Fruit fly (Drosophila melanogaster): Measurements from ENCODE around the gene Nup43.

Gene Nup43

DNA sequence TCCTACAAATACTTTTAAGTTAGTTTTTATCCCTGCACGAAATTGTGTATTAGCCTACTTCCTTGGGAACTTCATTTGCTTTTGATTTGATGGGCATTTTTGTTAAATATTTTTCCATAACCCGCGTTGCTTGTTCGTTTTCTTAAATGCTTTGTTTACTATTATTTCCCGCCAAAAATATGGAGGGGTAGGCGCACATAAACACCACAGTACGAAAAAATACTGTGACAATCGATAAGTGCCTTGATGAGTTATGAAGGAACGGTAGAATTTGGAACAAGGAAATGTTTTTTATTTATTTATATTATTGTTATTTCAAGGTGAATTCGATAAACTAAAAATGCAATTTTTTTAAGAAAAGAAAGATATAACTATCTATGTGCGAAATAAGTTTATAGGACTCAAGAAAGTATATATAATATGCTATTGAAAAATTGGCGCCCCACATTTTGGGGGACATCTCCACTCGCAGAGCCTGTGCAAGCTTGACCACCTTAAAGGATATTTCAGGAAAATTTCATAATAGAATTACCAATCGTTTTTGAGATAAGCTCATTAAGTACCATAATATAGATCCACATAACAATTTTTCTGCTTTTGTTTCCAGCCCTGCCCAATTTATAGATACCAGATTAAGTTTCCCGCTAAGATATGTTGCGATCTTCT is at the start of gene Nup43, which contains the start of gene WRNexo:
Gene Nup43 (plus strand): TSS at position 661 of the 666 bp plus-strand sequence.
Gene WRNexo (minus strand): TSS at position 185 of the 666 bp plus-strand sequence.
- TF ChIP-seq CG8478 (optimal IDR thresholded peaks at IDR 0.05) (no peak), CTCF (optimal IDR thresholded peaks at IDR 0.05) (no peak)

dm6 chr3R:18328842-18329241 is 37.6 kb upstream of the Nup43 start, which contains the start of gene naz:
Gene naz, minus strand, starts transcription at chr3R:18328942.
- no peak for TF ChIP-seq CG8478 (optimal IDR thresholded peaks at IDR 0.05)
- TF ChIP-seq CTCF (optimal IDR thresholded peaks at IDR 0.05) = no peak

dm6 chr3R:18338493-18338892 is 27.9 kb upstream of the Nup43 start:
- TF ChIP-seq CTCF (optimal IDR thresholded peaks at IDR 0.05) (no peak), CG8478 (optimal IDR thresholded peaks at IDR 0.05) (no peak)

DNA sequence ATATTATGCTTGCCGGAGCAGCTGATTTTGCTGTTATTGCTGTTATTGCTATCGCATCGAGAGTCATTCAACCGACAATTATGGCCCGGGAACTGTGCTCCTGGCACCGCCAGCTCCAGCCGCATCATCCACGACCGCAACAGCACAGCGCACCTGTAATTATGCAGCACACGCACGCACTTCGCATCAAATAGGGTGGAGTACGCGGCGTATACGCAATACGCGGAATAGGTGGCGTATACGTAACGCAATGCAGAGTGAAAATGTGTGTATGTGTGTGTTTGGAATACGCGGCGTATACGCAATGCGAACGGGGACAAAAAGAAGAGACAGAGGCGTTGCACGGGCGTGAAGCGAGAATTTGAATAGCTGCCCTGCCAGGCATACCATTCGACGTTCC is 10.7 kb upstream of the Nup43 start:
- no peak for TF ChIP-seq CG8478 (optimal IDR thresholded peaks at IDR 0.05)
- TF ChIP-seq CTCF (optimal IDR thresholded peaks at IDR 0.05) = no peak

DNA sequence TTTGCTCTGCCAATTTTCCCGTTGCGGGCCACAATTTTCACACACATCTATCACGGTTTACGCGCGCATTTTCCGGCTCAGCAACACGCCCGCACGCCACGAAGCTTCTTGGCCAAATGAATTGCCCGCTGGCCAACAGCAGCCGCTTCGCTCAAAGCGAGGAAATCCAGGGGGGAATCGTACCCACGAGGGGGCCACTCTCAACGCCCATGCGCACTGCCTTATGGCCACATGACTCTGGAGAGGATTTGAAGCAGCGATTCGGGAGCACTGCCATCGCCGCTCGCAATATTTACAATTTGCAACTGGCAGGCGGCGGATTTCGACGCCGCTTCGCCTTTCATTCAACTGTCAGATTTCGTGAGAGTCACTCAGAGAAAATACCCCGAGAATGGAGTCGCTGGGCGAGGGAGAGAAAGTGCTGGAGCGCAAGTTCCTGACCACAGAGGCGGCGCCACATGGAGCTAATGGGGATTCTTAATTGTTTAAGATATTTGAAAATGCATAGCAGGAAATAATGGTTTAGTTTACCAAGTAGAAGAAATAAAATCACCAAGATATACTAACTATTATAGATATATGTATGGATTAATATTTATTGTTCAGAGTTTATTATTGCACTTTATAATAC is 5.7 kb upstream of the Nup43 start, which contains the start of gene CG15803:
Gene CG15803 (minus strand): TSS at position 99 of the 631 bp plus-strand sequence.
- TF ChIP-seq CTCF (optimal IDR thresholded peaks at IDR 0.05) = no peak
- TF ChIP-seq CG8478 (optimal IDR thresholded peaks at IDR 0.05) = no peak

DNA sequence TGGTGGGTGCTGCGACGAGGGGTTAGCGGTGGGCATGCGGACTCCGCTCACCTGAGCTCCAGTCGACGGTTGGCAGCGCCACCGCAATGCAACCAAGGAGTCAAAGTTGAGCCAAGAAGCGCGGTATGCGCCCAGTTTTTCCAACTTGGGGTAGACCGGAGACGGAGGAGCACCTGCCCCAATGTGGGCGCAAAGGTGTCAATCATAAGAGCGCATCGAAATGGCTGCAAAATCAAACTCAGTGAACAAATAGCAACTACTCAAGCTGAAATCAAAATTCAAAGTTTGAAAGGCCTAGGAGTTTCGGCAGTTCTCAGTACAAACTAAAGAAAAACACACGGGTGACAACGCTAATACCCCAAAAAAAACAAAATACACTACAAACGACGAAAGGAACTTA is 4.7 kb upstream of the Nup43 start, which contains the start of gene hmw:
Gene hmw (plus strand): TSS at position 301 of the 400 bp plus-strand sequence.
- TF ChIP-seq CTCF (optimal IDR thresholded peaks at IDR 0.05) = no peak
- no peak for TF ChIP-seq CG8478 (optimal IDR thresholded peaks at IDR 0.05)

- TF ChIP-seq CG8478 (optimal IDR thresholded peaks at IDR 0.05) = no peak
- no peak for TF ChIP-seq CTCF (optimal IDR thresholded peaks at IDR 0.05)
These were observed 177 bp downstream of the Nup43 start for dm6 chr3R:18366644-18366985.

- TF ChIP-seq CTCF (optimal IDR thresholded peaks at IDR 0.05) (no peak), CG8478 (optimal IDR thresholded peaks at IDR 0.05) (no peak)
These were observed 2.2 kb downstream of the Nup43 start for dm6 chr3R:18368595-18368994.

DNA sequence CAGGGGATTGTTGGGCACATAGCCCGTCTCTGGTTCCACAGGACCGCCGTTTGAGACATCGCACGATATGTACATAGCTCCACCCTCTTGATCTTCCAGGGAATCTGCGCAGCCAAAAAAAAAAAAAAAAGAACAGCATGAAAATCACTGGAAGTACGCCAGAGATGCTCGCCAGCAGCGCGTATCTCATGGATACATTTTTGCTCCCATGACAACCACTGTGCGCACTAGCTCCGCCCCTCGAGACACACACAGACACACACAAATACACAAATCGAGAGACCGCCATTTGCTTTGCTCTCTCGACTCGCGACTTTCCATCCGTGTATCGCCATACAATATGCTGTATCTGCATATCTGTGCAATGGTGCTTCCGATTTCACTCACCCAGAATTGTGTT is 4.9 kb downstream of the Nup43 start:
- TF ChIP-seq CG8478 (optimal IDR thresholded peaks at IDR 0.05) (no peak), CTCF (optimal IDR thresholded peaks at IDR 0.05) (no peak)

DNA sequence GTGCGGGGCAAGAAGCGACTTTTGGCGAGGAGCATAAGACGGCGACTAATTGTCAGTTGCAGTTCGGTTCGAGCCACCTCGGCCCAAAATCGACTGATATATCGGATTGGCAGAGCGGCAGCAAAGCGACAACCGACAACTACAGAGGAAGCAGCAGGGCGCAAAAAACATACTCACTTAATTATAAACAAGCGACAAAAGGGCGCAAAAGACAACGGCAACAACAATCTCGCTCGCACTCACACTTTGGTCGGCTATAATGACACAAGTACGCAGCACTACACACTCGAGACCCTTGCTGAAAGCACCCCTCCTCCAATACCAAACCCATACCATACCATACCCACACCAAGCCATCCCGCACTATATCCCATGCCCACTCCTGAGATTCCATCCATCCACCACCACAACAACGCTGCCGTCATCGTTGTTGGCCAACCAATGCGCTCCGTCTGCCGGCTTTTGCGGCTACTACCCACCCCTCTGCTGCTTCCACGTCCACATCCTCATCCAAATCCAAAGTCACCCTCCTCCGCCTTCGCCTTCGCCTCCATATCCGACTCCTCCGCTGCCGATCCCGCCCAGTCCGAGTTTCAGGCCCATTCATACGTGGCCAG is 6.4 kb downstream of the Nup43 start, which contains the start of gene gl:
Gene gl (minus strand): TSS at position 51 of the 617 bp plus-strand sequence.
- no peak for TF ChIP-seq CTCF (optimal IDR thresholded peaks at IDR 0.05)
- TF ChIP-seq CG8478 (optimal IDR thresholded peaks at IDR 0.05) = no peak

DNA sequence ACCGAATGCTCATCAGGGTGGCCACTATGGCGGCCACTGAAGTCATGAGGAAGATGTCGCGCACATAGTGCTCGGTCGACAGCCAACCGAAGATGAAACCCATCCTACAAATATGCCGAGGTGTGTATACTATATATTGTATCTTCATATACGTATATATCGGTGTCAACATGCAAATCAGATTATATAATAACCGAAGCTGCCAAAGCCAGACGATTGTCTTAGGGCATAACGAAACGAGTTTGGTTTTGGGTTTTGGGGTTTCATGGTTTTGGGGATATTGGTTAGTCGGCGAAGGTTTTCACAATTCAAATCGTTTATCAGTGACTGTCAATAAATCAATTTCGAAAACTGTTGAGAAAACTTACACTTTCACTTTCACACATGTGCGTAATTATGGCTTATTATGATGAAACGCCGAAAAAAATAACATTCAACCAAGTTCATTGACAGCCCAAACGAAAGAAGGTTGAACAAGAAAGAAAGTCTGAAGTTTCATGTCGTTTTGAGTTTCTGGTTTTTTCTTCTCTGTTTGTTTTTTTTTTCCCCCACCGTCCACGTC is 13.9 kb downstream of the Nup43 start:
- TF ChIP-seq CG8478 (optimal IDR thresholded peaks at IDR 0.05) (no peak), CTCF (optimal IDR thresholded peaks at IDR 0.05) (no peak)

dm6 chr3R:18381014-18381512 is 14.6 kb downstream of the Nup43 start, which contains the start of gene CG7675:
Gene CG7675, minus strand, starts transcription at chr3R:18381178.
- TF ChIP-seq CG8478 (optimal IDR thresholded peaks at IDR 0.05) (no peak), CTCF (optimal IDR thresholded peaks at IDR 0.05) (peak in 1 of 2 experiments; percentile 34)

DNA sequence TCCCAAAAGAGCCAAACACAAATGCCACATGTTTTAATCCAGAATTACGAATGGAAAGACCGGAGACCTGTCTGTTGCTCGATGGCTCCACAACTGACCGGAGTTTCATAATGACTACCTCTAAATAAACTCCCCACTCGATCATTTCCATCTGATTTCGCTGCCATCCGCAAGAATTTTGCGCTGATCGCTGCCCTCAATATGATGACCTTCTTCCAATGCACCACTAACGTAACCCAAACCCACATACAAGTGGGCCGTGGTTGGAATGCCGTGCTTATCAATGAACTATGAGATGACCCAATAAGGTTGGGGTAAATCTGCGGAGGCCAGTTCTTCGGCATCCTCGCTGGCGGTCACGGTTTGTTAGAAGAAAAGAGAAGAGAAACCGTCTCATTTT is 18.5 kb downstream of the Nup43 start, which contains the start of gene CG14309:
Gene CG14309 (minus strand): TSS at position 101 of the 400 bp plus-strand sequence.
- TF ChIP-seq CTCF (optimal IDR thresholded peaks at IDR 0.05) (no peak), CG8478 (optimal IDR thresholded peaks at IDR 0.05) (no peak)

DNA sequence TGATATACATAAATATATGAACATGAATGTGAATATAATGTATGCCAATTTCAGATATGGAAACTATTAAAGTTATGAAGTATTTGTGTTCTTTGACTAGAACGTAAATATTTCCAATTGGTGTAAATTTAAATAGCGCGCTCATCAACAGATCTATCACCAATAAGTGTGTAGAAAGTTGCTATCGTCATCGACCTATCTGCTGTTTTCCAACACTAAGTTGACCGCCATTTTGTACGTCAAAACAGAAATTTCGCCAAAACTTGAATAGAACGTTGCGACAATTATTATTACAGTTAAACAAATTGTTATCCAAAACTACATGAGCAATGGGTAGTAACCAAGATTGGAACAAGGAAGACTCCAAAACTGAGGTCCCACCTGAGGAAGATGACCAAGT is 19.2 kb downstream of the Nup43 start, which contains the start of gene cona:
Gene cona (plus strand): TSS at position 236 of the 400 bp plus-strand sequence.
- TF ChIP-seq CTCF (optimal IDR thresholded peaks at IDR 0.05) (no peak), CG8478 (optimal IDR thresholded peaks at IDR 0.05) (no peak)

DNA sequence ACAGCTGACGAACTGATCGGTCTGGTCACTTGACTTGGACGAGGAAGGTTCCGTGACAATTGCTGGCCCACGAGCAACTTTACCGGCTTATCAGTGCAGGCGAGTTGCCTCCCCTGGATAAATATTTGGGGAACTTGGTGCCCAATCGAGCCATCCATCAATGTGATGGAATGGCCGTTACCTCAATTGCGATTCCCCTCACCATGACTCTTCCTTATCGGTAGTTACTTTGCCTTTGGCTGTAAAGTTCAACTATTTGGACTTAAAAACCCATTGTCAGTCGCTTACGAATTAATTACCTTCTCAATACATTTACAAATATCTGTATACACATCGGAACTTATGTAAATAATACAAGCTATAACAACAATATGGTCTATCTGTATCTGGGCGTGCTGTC is 23.4 kb downstream of the Nup43 start, which contains the start of gene Vha100-4:
Gene Vha100-4 (minus strand): TSS at position 16 of the 400 bp plus-strand sequence.
- no peak for TF ChIP-seq CG8478 (optimal IDR thresholded peaks at IDR 0.05)
- TF ChIP-seq CTCF (optimal IDR thresholded peaks at IDR 0.05) = no peak
